Worm (Caenorhabditis elegans): ENCODE data around the gene fbxc-40.
"Not testable (repeated sequence)": the region's sequence is repeated elsewhere in the genome, so short reads cannot be mapped to it uniquely, and the experiment has no call there.

fbxc-40 gene

DNA sequence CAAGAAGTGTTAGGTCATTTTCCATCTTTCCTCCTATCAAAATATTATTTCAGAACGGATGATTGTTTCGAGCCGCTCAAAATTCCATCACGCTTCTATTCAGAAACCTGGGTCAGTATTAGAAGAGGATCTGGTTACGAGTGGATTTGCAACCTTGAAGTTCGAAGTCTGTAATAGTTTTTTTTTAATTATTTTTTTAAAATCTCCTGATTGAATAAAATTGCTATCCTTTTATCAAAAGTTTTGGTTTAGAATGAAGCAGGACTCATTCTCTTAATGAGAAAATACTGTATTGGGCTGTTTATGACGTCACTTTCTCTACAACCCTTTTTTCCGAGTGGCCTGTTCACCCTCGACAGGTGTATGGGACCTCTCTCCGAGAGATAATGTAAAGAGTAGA is 2.6 kb downstream of the fbxc-40 start, which contains the start of gene fbxc-39:
Gene fbxc-39 (plus strand): TSS at position 301 of the 400 bp plus-strand sequence.
- no peak for TF ChIP-seq nhr-25 (tag; optimal IDR thresholded peaks at IDR 0.05)

DNA sequence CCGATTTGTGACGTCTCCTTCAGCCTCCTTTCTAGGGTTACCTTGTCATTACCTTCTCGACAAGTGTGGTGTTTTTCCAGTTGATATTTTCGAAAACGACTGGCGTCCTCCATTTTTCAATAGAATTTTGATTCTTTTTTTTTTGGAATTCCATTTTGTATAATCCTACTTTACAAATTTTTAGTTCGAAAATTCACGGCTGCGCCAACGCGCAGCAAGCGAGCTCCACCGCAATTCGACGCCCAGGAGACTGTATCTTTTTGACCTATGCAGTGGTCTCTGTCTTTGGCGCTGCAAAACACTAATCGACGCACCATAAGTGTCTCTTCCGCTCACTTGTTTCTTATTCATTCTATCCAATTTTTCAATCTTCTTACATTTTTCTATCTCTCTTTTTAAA is 5.5 kb downstream of the fbxc-40 start, which contains the start of gene fbxc-42:
Gene fbxc-42 (plus strand): TSS at position 301 of the 400 bp plus-strand sequence.
- TF ChIP-seq ztf-11 (tag; optimal IDR thresholded peaks at IDR 0.05) (no peak), elt-2 (tag; optimal IDR thresholded peaks at IDR 0.05) (no peak), sea-2 (GFP tag; optimal IDR thresholded peaks at IDR 0.05) (no peak), egl-27 (tag; optimal IDR thresholded peaks at IDR 0.05) (no peak), nhr-77 (tag; optimal IDR thresholded peaks at IDR 0.05) (no peak), ztf-4 (tag; optimal IDR thresholded peaks at IDR 0.05) (no peak)

DNA sequence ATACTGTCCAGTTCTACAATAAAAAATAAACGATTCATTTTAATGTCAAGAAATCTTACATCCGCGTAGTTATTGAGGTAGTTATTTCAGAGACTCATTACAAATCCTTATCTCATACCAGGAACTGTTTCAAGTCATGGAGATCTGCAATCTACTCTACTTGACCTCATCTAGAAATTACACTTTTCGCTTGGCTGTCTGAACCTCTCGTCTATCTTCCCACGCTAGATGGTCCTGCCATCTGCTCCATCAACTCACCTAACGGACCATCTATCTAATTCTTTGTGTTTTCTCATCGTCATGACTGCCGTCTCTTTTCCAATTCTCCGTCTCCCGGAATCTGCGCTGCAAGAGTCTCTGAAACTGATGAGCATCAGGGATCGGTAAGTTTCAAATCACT is 8.4 kb downstream of the fbxc-40 start, which contains the start of gene F45D11.7:
Gene F45D11.7 (plus strand): TSS at position 301 of the 400 bp plus-strand sequence.
- not testable (repeated sequence) for TF ChIP-seq eor-1, zag-1, nhr-77 (tag; optimal IDR thresholded peaks at IDR 0.05)

DNA sequence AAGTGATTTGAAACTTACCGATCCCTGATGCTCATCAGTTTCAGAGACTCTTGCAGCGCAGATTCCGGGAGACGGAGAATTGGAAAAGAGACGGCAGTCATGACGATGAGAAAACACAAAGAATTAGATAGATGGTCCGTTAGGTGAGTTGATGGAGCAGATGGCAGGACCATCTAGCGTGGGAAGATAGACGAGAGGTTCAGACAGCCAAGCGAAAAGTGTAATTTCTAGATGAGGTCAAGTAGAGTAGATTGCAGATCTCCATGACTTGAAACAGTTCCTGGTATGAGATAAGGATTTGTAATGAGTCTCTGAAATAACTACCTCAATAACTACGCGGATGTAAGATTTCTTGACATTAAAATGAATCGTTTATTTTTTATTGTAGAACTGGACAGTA is 10.3 kb downstream of the fbxc-40 start, which contains the start of gene F45D11.11:
Gene F45D11.11 (minus strand): TSS at position 101 of the 400 bp plus-strand sequence.
- not testable (repeated sequence) for TF ChIP-seq ama-1 (optimal IDR thresholded peaks at IDR 0.05); nfya-1 (tag; optimal IDR thresholded peaks at IDR 0.05; ENCODE audit: insufficient read depth); fkh-10 (GFP tag; optimal IDR thresholded peaks at IDR 0.05)

DNA sequence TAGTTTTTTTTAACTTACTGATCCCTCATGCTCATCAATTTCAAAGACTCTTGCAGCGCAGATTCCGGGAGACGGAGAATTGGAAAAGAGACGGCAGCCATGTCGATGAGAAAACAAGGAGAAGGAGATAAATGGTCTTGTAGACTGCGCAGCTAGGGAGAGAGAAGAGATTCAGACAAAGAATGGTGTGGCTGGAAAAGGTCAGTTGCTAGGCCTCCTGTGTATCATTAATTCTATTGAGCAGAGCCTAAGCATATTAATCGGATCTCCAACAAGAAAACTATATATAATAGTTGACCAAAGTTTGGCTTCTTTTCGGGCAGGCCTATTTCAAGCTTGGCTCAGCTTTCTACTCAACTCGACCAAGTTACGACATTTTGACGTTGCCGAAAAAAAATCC is 13.7 kb downstream of the fbxc-40 start, which contains the start of gene fbxb-29:
Gene fbxb-29 (minus strand): TSS at position 101 of the 400 bp plus-strand sequence.
- TF ChIP-seq lin-15B (tag; optimal IDR thresholded peaks at IDR 0.05) (no peak), nhr-25 (tag; optimal IDR thresholded peaks at IDR 0.05) (no peak), pqm-1 (tag; optimal IDR thresholded peaks at IDR 0.05) (no peak), nhr-28 (tag; optimal IDR thresholded peaks at IDR 0.05) (no peak), ama-1 (optimal IDR thresholded peaks at IDR 0.05) (no peak), ZK546.5 (tag; optimal IDR thresholded peaks at IDR 0.05) (no peak), snpc-4 (tag; optimal IDR thresholded peaks at IDR 0.05) (no peak), mml-1 (tag; optimal IDR thresholded peaks at IDR 0.05) (no peak), tbx-2 (tag; optimal IDR thresholded peaks at IDR 0.05) (no peak), nhr-76 (tag; optimal IDR thresholded peaks at IDR 0.05) (no peak)

DNA sequence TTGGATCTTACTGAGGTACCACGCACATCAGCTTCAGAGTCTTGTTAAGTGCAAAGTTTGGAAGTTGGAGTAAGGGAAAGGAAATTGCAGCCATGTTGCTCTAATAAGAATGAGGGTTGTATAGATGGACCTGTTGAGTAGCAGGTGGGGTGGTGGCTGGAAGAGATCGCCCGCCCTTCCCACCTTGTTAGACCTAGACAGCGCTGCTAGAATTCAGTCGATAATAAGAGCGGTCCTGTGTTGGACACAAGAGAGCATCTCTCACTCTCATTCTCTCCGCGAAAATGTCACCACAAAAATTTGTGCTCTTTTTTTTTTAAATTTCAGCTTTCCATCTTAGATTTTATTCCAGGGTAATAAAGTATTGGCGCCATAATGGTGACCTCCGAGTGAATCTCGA is 15.5 kb downstream of the fbxc-40 start, which contains the start of the genes fbxb-30 and F45D11.5:
Gene fbxb-30 (minus strand): TSS at position 101 of the 400 bp plus-strand sequence.
Gene F45D11.5 (plus strand): TSS at position 352 of the 400 bp plus-strand sequence.
- TF ChIP-seq daf-12 (tag; optimal IDR thresholded peaks at IDR 0.05) (no peak), ztf-11 (tag; optimal IDR thresholded peaks at IDR 0.05) (no peak), sea-2 (GFP tag; optimal IDR thresholded peaks at IDR 0.05) (no peak), elt-3 (tag; optimal IDR thresholded peaks at IDR 0.05) (no peak), nhr-12 (tag; optimal IDR thresholded peaks at IDR 0.05) (no peak)

DNA sequence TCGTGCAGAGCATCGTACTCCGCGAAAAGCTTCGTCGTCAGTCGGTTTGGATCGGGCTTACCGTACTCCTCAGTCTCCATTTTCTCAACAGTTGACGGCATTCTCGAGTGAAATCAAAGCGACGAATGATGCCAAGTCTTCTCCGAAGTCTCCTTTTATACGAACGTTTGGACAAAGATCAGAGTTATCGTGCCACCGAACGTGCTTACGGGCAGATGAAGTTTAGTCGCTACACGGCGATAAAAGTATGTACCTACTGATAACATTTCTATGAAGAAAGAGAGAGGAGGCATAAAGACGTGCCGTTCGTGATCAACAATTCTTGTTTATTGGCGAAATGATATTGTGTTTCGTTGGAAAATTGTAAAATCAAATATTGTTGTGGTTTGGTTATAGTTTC is 20.6 kb downstream of the fbxc-40 start, which contains the start of gene F45D11.14:
Gene F45D11.14 (minus strand): TSS at position 101 of the 400 bp plus-strand sequence.
- not testable (repeated sequence) for TF ChIP-seq elt-2, zag-1, snpc-4 (tag; optimal IDR thresholded peaks at IDR 0.05)

DNA sequence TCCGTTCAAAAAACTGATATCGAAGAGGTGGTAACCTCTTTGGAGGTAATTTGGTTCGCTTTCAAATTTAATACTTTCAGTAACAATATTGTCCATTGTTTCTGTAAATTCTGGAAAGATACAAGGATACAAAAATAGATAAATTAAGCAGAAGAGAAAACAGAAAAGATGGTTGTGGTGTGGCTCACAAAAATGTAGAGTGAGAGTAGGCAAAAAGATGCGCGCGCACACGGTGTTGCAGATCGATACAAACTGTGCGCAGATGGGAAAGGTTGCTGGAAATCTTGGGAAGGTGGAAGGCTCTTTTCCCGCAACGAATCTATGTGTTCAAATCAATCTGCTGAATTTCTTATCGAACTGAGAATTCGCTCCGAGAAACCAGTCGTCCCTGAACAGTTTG is 38.9 kb downstream of the fbxc-40 start, which contains the start of gene btb-11:
Gene btb-11 (minus strand): TSS at position 101 of the 400 bp plus-strand sequence.
- not testable (repeated sequence) for TF ChIP-seq nhr-23, tbx-2, nhr-237 (tag; optimal IDR thresholded peaks at IDR 0.05)

All from whole organism, L3 larva.